Fruit fly (Drosophila melanogaster) whole organism, embryonic: ENCODE measurements around the gene CG3679.

ENCODE experiments used
- Asciz ChIP-seq: fragments of 200-800 bp; sonication (Bioruptor generic); optimal IDR thresholded peaks from 2 replicates; lab custom pipeline; 2017; ENCODE audit warnings: missing biosample characterization, mild to moderate bottlenecking, missing genetic modification characterization, missing genetic modification reagents
- Atf6 ChIP-seq: fragments of 200-800 bp; sonication (Bioruptor generic); IDR thresholded peaks from 2 replicates; pipeline ENCODE4 v1.3.6; 2022; ENCODE audit warnings: missing biosample characterization, missing genetic modification characterization
- Bteb2 ChIP-seq: fragments of 200-800 bp; sonication (Bioruptor generic); optimal IDR thresholded peaks from 2 replicates; lab custom pipeline; 2016; ENCODE audit warnings: missing biosample characterization, missing genetic modification characterization
- CG10267 ChIP-seq: fragments of 200-800 bp; sonication (Bioruptor generic); optimal IDR thresholded peaks from 2 replicates; lab custom pipeline; 2018; ENCODE audit warnings: missing biosample characterization, mild to moderate bottlenecking, missing genetic modification characterization, moderate library complexity
- CG10366 ChIP-seq: fragments of 200-800 bp; sonication (Bioruptor generic); IDR thresholded peaks from 2 replicates; pipeline ENCODE4 v1.3.6; 2022; ENCODE audit warnings: missing biosample characterization, missing genetic modification characterization
- CG11093 ChIP-seq: fragments of 200-800 bp; sonication (Bioruptor generic); IDR thresholded peaks from 3 replicates; pipeline ENCODE4 v1.3.6; 2022; ENCODE audit warnings: missing biosample characterization, missing genetic modification characterization
- CG11247 ChIP-seq: fragments of 200-800 bp; sonication (Bioruptor generic); IDR thresholded peaks from 2 replicates; pipeline ENCODE4 v1.3.6; 2022; ENCODE audit warnings: missing biosample characterization, missing genetic modification characterization
- CG11504 ChIP-seq: fragments of 200-800 bp; sonication (Bioruptor generic); optimal IDR thresholded peaks from 3 replicates; lab custom pipeline; 2019; ENCODE audit warnings: missing biosample characterization, mild to moderate bottlenecking, missing genetic modification characterization, moderate library complexity
- CG12299 ChIP-seq: fragments of 200-800 bp; sonication (Bioruptor generic); optimal IDR thresholded peaks from 2 replicates; lab custom pipeline; 2018; ENCODE audit warnings: missing biosample characterization, mild to moderate bottlenecking, missing genetic modification characterization
- CG13123 ChIP-seq: fragments of 200-800 bp; sonication (Bioruptor generic); optimal IDR thresholded peaks from 2 replicates; lab custom pipeline; 2016; ENCODE audit warnings: missing biosample characterization, missing genetic modification characterization
- CG14050 ChIP-seq: fragments of 200-800 bp; sonication (Bioruptor generic); IDR thresholded peaks from 3 replicates; pipeline ENCODE4 v1.3.6; 2022; ENCODE audit warnings: missing biosample characterization, missing genetic modification characterization
- CG15479 ChIP-seq: fragments of 200-800 bp; sonication (Bioruptor generic); optimal IDR thresholded peaks from 3 replicates; lab custom pipeline; 2019; ENCODE audit warnings: missing biosample characterization, mild to moderate bottlenecking, missing genetic modification characterization, moderate library complexity
- CG15696 ChIP-seq: fragments of 200-800 bp; sonication (Bioruptor generic); optimal IDR thresholded peaks from 2 replicates; lab custom pipeline; 2019; ENCODE audit warnings: missing biosample characterization, mild to moderate bottlenecking, missing genetic modification characterization, moderate library complexity
- CG17912 ChIP-seq: fragments of 200-800 bp; sonication (Bioruptor generic); optimal IDR thresholded peaks from 2 replicates; lab custom pipeline; 2018; ENCODE audit warnings: missing biosample characterization, mild to moderate bottlenecking, missing genetic modification characterization
- CG2712 ChIP-seq: fragments of 200-800 bp; optimal IDR thresholded peaks from 3 replicates; lab custom pipeline; 2019; ENCODE audit warnings: missing biosample characterization, mild to moderate bottlenecking, missing genetic modification characterization, moderate library complexity
- CG4730 ChIP-seq: fragments of 200-800 bp; sonication (Bioruptor generic); IDR thresholded peaks from 2 replicates; pipeline ENCODE4 v1.3.6; 2022; ENCODE audit warnings: missing biosample characterization, missing genetic modification characterization
- CG4854 ChIP-seq: fragments of 200-800 bp; sonication (Bioruptor generic); optimal IDR thresholded peaks from 2 replicates; lab custom pipeline; 2016; ENCODE audit warnings: missing biosample characterization, missing genetic modification characterization, inconsistent platforms
- CG6272 ChIP-seq: fragments of 200-800 bp; sonication (Bioruptor generic); IDR thresholded peaks from 2 replicates; pipeline ENCODE4 v1.3.6; 2022; ENCODE audit warnings: missing biosample characterization, missing genetic modification characterization
- CG6654 ChIP-seq: fragments of 200-800 bp; sonication (Bioruptor generic); optimal IDR thresholded peaks from 2 replicates; lab custom pipeline; 2017; ENCODE audit warnings: missing biosample characterization, mild to moderate bottlenecking, missing genetic modification characterization
- CG7357 ChIP-seq: fragments of 200-800 bp; sonication (Bioruptor generic); IDR thresholded peaks from 3 replicates; pipeline ENCODE4 v1.3.6; 2022; ENCODE audit warnings: missing biosample characterization, missing genetic modification characterization
- CG7786 ChIP-seq: fragments of 200-800 bp; sonication (Bioruptor generic); optimal IDR thresholded peaks from 2 replicates; lab custom pipeline; 2016; ENCODE audit warnings: missing biosample characterization, missing genetic modification characterization
- CG8944 ChIP-seq: fragments of 200-800 bp; sonication (Bioruptor generic); optimal IDR thresholded peaks from 3 replicates; lab custom pipeline; 2016; ENCODE audit warnings: missing biosample characterization, missing genetic modification characterization
- CG9932 ChIP-seq: fragments of 200-800 bp; sonication (Bioruptor generic); IDR thresholded peaks from 2 replicates; pipeline ENCODE4 v1.3.6; 2022; ENCODE audit warnings: missing biosample characterization, missing genetic modification characterization
- CkIIα-i1 ChIP-seq: fragments of 200-800 bp; sonication (Bioruptor generic); IDR thresholded peaks from 2 replicates; pipeline ENCODE4 v1.3.6; 2022; ENCODE audit warnings: missing biosample characterization, missing genetic modification characterization
- Dip2 ChIP-seq: fragments of 200-800 bp; sonication (Bioruptor generic); IDR thresholded peaks from 2 replicates; pipeline ENCODE4 v1.3.6; 2022; ENCODE audit warnings: missing biosample characterization, missing genetic modification characterization
- Fer3 ChIP-seq: fragments of 200-800 bp; sonication (Bioruptor generic); optimal IDR thresholded peaks from 2 replicates; lab custom pipeline; 2018; ENCODE audit warnings: missing biosample characterization, mild to moderate bottlenecking, missing genetic modification characterization, moderate library complexity
- Gug ChIP-seq: fragments of 200-800 bp; sonication (Bioruptor generic); IDR thresholded peaks from 4 replicates; pipeline ENCODE4 v1.3.6; 2022; ENCODE audit warnings: missing biosample characterization, missing genetic modification characterization
- HHEX ChIP-seq: fragments of 200-800 bp; sonication (Bioruptor generic); optimal IDR thresholded peaks from 3 replicates; lab custom pipeline; 2017; ENCODE audit warnings: missing biosample characterization, mild to moderate bottlenecking, missing genetic modification characterization, missing genetic modification reagents
- Hmr ChIP-seq: fragments of 200-800 bp; sonication (Bioruptor generic); optimal IDR thresholded peaks from 3 replicates; lab custom pipeline; 2017; ENCODE audit warnings: mild to moderate bottlenecking, missing biosample characterization, missing genetic modification reagents, missing genetic modification characterization
- Hsf ChIP-seq: fragments of 200-800 bp; sonication (Bioruptor generic); optimal IDR thresholded peaks from 3 replicates; lab custom pipeline; 2016; ENCODE audit warnings: missing biosample characterization, missing genetic modification characterization
- NFAT ChIP-seq: fragments of 200-800 bp; sonication (Bioruptor generic); IDR thresholded peaks from 2 replicates; pipeline ENCODE4 v1.3.6; 2022; ENCODE audit warnings: missing biosample characterization, missing genetic modification characterization
- Oli ChIP-seq: fragments of 200-800 bp; sonication (Bioruptor generic); optimal IDR thresholded peaks from 2 replicates; lab custom pipeline; 2018; ENCODE audit warnings: missing biosample characterization, mild to moderate bottlenecking, missing genetic modification characterization, moderate library complexity
- PHDP ChIP-seq: fragments of 200-800 bp; sonication (Bioruptor generic); optimal IDR thresholded peaks from 3 replicates; lab custom pipeline; 2018; ENCODE audit warnings: missing biosample characterization, mild to moderate bottlenecking, missing genetic modification characterization, moderate library complexity
- Xbp1 ChIP-seq: fragments of 200-800 bp; sonication (Bioruptor generic); optimal IDR thresholded peaks from 3 replicates; lab custom pipeline; 2016; ENCODE audit warnings: missing biosample characterization, mild to moderate bottlenecking, missing genetic modification characterization
- Xrp1 ChIP-seq: fragments of 200-800 bp; sonication (Bioruptor generic); IDR thresholded peaks from 2 replicates; pipeline ENCODE4 v1.3.6; 2022; ENCODE audit warnings: missing biosample characterization, missing genetic modification characterization
- ash1 ChIP-seq: fragments of 200-800 bp; sonication (Bioruptor generic); optimal IDR thresholded peaks from 2 replicates; lab custom pipeline; 2018; ENCODE audit warnings: missing biosample characterization, mild to moderate bottlenecking, missing genetic modification characterization
- chn ChIP-seq: fragments of 200-800 bp; sonication (Bioruptor generic); optimal IDR thresholded peaks from 2 replicates; lab custom pipeline; 2016; ENCODE audit warnings: missing biosample characterization, missing genetic modification characterization
- dati ChIP-seq: fragments of 200-800 bp; sonication (Bioruptor generic); IDR thresholded peaks from 2 replicates; pipeline ENCODE4 v1.3.6; 2022; ENCODE audit warnings: missing biosample characterization, missing genetic modification characterization
- emc ChIP-seq: fragments of 200-800 bp; sonication (Bioruptor generic); optimal IDR thresholded peaks from 2 replicates; lab custom pipeline; 2016; ENCODE audit warnings: missing biosample characterization, missing genetic modification characterization
- fru ChIP-seq: fragments of >200 bp; optimal IDR thresholded peaks from 2 replicates; lab custom pipeline; 2017
- gcm ChIP-seq: fragments of 200-800 bp; sonication (Bioruptor generic); optimal IDR thresholded peaks from 2 replicates; lab custom pipeline; 2019; ENCODE audit warnings: missing biosample characterization, mild to moderate bottlenecking, missing genetic modification characterization, moderate library complexity
- jing ChIP-seq: fragments of 200-800 bp; sonication (Bioruptor generic); optimal IDR thresholded peaks from 2 replicates; lab custom pipeline; 2018; ENCODE audit warnings: missing biosample characterization, mild to moderate bottlenecking, missing genetic modification characterization
- lmd ChIP-seq: fragments of 200-800 bp; sonication (Bioruptor generic); IDR thresholded peaks from 2 replicates; pipeline ENCODE4 v1.3.6; 2022; ENCODE audit warnings: missing biosample characterization, missing genetic modification characterization
- nerfin-2 ChIP-seq: fragments of 200-800 bp; sonication (Bioruptor generic); IDR thresholded peaks from 2 replicates; pipeline ENCODE4 v1.3.6; 2022; ENCODE audit warnings: missing biosample characterization, missing genetic modification characterization; ENCODE audit not compliant: partially characterized antibody
- prd ChIP-seq, 3 experiments: fragments of >200 bp in 2 of 3; fragments of 200-800 bp in 1 of 3; sonication (Bioruptor generic) in 1 of 3; optimal IDR thresholded peaks in 2 of 3; IDR thresholded peaks in 1 of 3; 2 replicates in 2 of 3; 3 replicates in 1 of 3; pipeline versions ENCODE4 v1.3.6 to Lab custom; 2017 to 2022; ENCODE audit warnings: missing biosample characterization in 1 of 3, missing genetic modification characterization in 1 of 3
- repo ChIP-seq: fragments of 200-800 bp; sonication (Bioruptor generic); optimal IDR thresholded peaks from 2 replicates; lab custom pipeline; 2016; ENCODE audit warnings: missing biosample characterization, missing genetic modification characterization
- run ChIP-seq: fragments of 200-800 bp; sonication (Bioruptor generic); optimal IDR thresholded peaks from 3 replicates; lab custom pipeline; 2018; ENCODE audit warnings: missing biosample characterization, mild to moderate bottlenecking, missing genetic modification characterization
- slp2 ChIP-seq: fragments of 200-800 bp; sonication (Bioruptor generic); optimal IDR thresholded peaks from 2 replicates; lab custom pipeline; 2016; ENCODE audit warnings: missing biosample characterization, missing genetic modification characterization
- trem ChIP-seq: fragments of 200-800 bp; optimal IDR thresholded peaks from 3 replicates; lab custom pipeline; 2019; ENCODE audit warnings: missing biosample characterization, mild to moderate bottlenecking, missing genetic modification characterization, moderate library complexity
- ttk ChIP-seq: fragments of 200-800 bp; sonication (Bioruptor generic); IDR thresholded peaks from 2 replicates; pipeline ENCODE4 v2.1.2; 2022; ENCODE audit warnings: missing biosample characterization, missing genetic modification characterization
- unpg ChIP-seq: fragments of 200-800 bp; sonication (Bioruptor generic); optimal IDR thresholded peaks from 3 replicates; lab custom pipeline; 2018; ENCODE audit warnings: missing biosample characterization, mild to moderate bottlenecking, missing genetic modification characterization, moderate library complexity
- vvl ChIP-seq: fragments of 200-800 bp; sonication (Bioruptor generic); IDR thresholded peaks from 2 replicates; pipeline ENCODE4 v1.3.6; 2022; ENCODE audit warnings: missing biosample characterization, missing genetic modification characterization

CG3679 gene

DNA sequence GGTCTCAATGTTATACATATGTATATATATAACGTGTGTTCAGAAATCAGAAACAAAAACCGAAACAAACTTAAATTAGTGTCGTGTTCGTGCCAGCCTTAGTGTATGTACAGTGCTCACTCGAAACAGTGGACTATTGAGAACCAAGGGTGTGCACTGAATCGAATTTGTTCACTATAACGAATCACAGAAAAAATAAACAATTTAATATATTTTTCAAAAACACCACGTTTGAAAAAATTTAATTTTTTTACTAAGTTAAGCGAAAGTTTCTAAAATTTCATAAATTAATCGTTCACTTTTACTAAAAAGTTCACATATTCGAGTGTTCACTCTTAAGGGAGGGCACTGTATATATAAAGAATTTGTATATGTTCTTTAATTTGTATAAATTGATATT, 18.5 kb upstream of the CG3679 start (continued):
- no peak for TF ChIP-seq HHEX (GFP tag; lab: Kevin White, UChicago)
- no peak for TF ChIP-seq CG6272 (GFP tag; lab: Robert Waterston, UW)
- TF ChIP-seq NFAT (GFP tag; lab: Robert Waterston, UW), result no peak
- TF ChIP-seq CG15479 (GFP tag; lab: Kevin White, UChicago), result no peak
- TF ChIP-seq Fer3 (tag; lab: Kevin White, UChicago), result peak; percentile 38
- TF ChIP-seq CG6654 (GFP tag; lab: Kevin White, UChicago), result no peak
- no peak for TF ChIP-seq prd (optimal IDR thresholded peaks at IDR 0.05; lab: Kevin White, UChicago)
- peak; percentile 22; the same call in 1 of the 3 replicates for TF ChIP-seq prd (GFP tag; IDR thresholded peaks at IDR 0.05; lab: Robert Waterston, UW)
- TF ChIP-seq CG9932 (GFP tag; lab: Robert Waterston, UW), result peak; percentile 24; the same call in 1 of the 2 replicates
- peak; percentile 40 for TF ChIP-seq Hmr (GFP tag; lab: Kevin White, UChicago)
- no peak for TF ChIP-seq CG17912 (GFP tag; lab: Kevin White, UChicago)
- peak; percentile 10 for TF ChIP-seq CG12299 (tag; lab: Kevin White, UChicago)
- TF ChIP-seq CG10267 (tag; lab: Kevin White, UChicago), result peak; percentile 14
- no peak for TF ChIP-seq Oli (tag; lab: Kevin White, UChicago)
- TF ChIP-seq Xbp1 (GFP tag; lab: Kevin White, UChicago), result peak; percentile 17
- TF ChIP-seq CG11093 (GFP tag; lab: Robert Waterston, UW), result no peak
- TF ChIP-seq chn, result no peak
- no peak for TF ChIP-seq emc (GFP tag; lab: Kevin White, UChicago)
- TF ChIP-seq CG2712, result peak; percentile 50
- TF ChIP-seq Atf6 (GFP tag; lab: Robert Waterston, UW), result 0 out of 2 replicates have a peak, but pooled peaks have one; percentile 37
- no peak for TF ChIP-seq vvl
- TF ChIP-seq CG4854 (GFP tag; lab: Kevin White, UChicago), result no peak
- TF ChIP-seq CG15696, result no peak
- no peak for TF ChIP-seq Bteb2 (GFP tag; lab: Kevin White, UChicago)
- TF ChIP-seq Asciz, result peak; percentile 12
- no peak for TF ChIP-seq Dip2 (GFP tag; lab: Robert Waterston, UW)
- no peak for TF ChIP-seq run (tag; lab: Kevin White, UChicago)
- TF ChIP-seq Gug (GFP tag; lab: Robert Waterston, UW), result no peak
- peak; percentile 50 for TF ChIP-seq unpg
- TF ChIP-seq CG7357 (GFP tag; lab: Robert Waterston, UW), result no peak
- no peak for TF ChIP-seq jing (GFP tag; lab: Kevin White, UChicago)
- TF ChIP-seq dati, result no peak
- peak; percentile 51; the same call in 1 of the 2 replicates for TF ChIP-seq Xrp1 (GFP tag; lab: Robert Waterston, UW)
- TF ChIP-seq Hsf (GFP tag; lab: Kevin White, UChicago), result peak; percentile 16
- no peak for TF ChIP-seq repo (GFP tag; lab: Kevin White, UChicago)
- no peak for TF ChIP-seq ash1 (GFP tag; lab: Kevin White, UChicago)
- TF ChIP-seq nerfin-2 (GFP tag; lab: Robert Waterston, UW), result no peak
- TF ChIP-seq CG10366 (GFP tag; lab: Robert Waterston, UW), result peak; percentile 14; the same call in 1 of the 2 replicates
- no peak for TF ChIP-seq CG13123 (GFP tag; lab: Kevin White, UChicago)
- TF ChIP-seq trem (tag; lab: Kevin White, UChicago), result peak; percentile 5
- no peak for TF ChIP-seq ttk (GFP tag; lab: Robert Waterston, UW)
- no peak for TF ChIP-seq slp2 (GFP tag; lab: Kevin White, UChicago)
- TF ChIP-seq PHDP (tag; lab: Kevin White, UChicago), result peak; percentile 36
- no peak for TF ChIP-seq CG7786 (GFP tag; lab: Kevin White, UChicago)
- no peak for TF ChIP-seq CG4730 (GFP tag; lab: Robert Waterston, UW)
- TF ChIP-seq CG11247 (GFP tag; lab: Robert Waterston, UW), result no peak
- no peak for TF ChIP-seq CG8944 (GFP tag; lab: Kevin White, UChicago)
- no peak for TF ChIP-seq fru (lab: Kevin White, UChicago)
- peak; percentile 14; the same call in 1 of the 2 replicates for TF ChIP-seq lmd (GFP tag; lab: Robert Waterston, UW)
- peak; percentile 51 for TF ChIP-seq CG11504
- TF ChIP-seq CkIIα-i1 (GFP tag; lab: Robert Waterston, UW), result no peak
- peak; percentile 4 for TF ChIP-seq gcm (GFP tag; lab: Kevin White, UChicago)
- no peak for TF ChIP-seq CG14050
